Worm (Caenorhabditis elegans): ENCODE results near the gene EEED8.12.

Gene EEED8.12

DNA sequence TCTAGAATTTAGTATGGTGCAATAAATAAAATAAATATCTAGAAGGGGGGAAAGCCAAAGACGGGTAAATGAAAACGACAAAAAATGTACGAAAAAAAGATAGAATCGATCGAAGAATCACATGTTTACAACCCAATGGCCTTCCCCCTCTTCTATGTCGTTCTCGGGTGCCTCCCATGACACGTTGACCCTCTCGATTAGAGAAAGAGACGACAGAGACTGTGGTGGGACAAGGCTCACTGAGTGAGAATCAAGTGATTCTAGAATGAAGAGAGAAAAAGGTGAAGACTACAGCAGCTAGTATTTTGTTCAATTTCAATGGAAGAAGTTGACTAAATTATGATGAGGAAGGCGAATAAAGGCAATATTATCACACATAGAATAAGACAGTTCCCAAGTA, 17.2 kb upstream of the EEED8.12 start (continued):
- TF ChIP-seq snpc-4 (GFP tag; optimal IDR thresholded peaks at IDR 0.05) (no peak), snpc-4 (tag; optimal IDR thresholded peaks at IDR 0.05) (peak in 3 of 4 experiments; percentile 8 to 18 (median 9)), ztf-18 (tag; optimal IDR thresholded peaks at IDR 0.05) (no peak), somi-1 (GFP tag; optimal IDR thresholded peaks at IDR 0.05) (peak; percentile 6), egl-18 (GFP tag; IDR thresholded peaks at IDR 0.05) (no peak), Y56A3A.18 (GFP tag; IDR thresholded peaks at IDR 0.05) (no peak), ztf-22 (GFP tag; optimal IDR thresholded peaks at IDR 0.05) (no peak)

DNA sequence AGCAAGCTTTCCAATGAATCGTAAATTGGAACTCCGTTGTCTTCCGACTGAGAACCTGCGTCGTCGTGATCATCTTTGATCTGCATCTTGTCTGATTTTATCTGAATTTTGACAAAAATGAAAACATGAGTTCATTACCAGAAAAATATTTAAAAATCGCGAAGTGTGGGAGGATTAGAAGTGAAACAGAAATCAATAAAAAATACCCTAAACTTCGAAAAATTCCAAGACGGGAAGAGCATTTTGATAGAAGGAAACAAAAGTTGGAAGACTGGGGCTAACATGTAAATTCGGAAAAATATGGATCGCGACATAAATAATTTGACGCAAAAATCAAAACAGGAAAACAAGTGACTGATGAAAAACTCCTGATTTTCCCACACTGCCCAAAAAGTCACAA, 16.8 kb upstream of the EEED8.12 start, which contains the start of gene F07F6.8:
Gene F07F6.8, minus strand, starts transcription at position 101 of the 400 bp plus-strand sequence.
- no peak for TF ChIP-seq nhr-120 (GFP tag; IDR thresholded peaks at IDR 0.05)
- no peak for TF ChIP-seq tbp1 (GFP tag; optimal IDR thresholded peaks at IDR 0.05)
- no peak for TF ChIP-seq lsl-1 (GFP tag; optimal IDR thresholded peaks at IDR 0.05)
- no peak for TF ChIP-seq ceh-91 (GFP tag; IDR thresholded peaks at IDR 0.05)
- no peak for TF ChIP-seq tlf-1 (GFP tag; optimal IDR thresholded peaks at IDR 0.05)
- TF ChIP-seq nhr-27 (tag; optimal IDR thresholded peaks at IDR 0.05), result no peak
- no peak for TF ChIP-seq cebp-2 (GFP tag; IDR thresholded peaks at IDR 0.05)
- TF ChIP-seq mel-28 (tag; optimal IDR thresholded peaks at IDR 0.05; ENCODE audit: borderline replicate concordance), result no peak
- no peak for TF ChIP-seq ets-4 (GFP tag; optimal IDR thresholded peaks at IDR 0.05)
- TF ChIP-seq madf-6 (GFP tag; IDR thresholded peaks at IDR 0.05), result 0 out of 2 replicates have a peak, but pooled peaks have one; percentile 14
- TF ChIP-seq pha-4 (tag; optimal IDR thresholded peaks at IDR 0.05), result no peak
- TF ChIP-seq lir-1 (GFP tag; conservative IDR thresholded peaks at IDR 0.05), result no peak
- TF ChIP-seq repo-1 (tag; optimal IDR thresholded peaks at IDR 0.05), result peak; percentile 16
- peak; percentile 6 for TF ChIP-seq mxl-1 (tag; optimal IDR thresholded peaks at IDR 0.05)
- no peak for TF ChIP-seq ccch-3 (GFP tag; optimal IDR thresholded peaks at IDR 0.05)
- no peak for TF ChIP-seq dpff-1 (tag; optimal IDR thresholded peaks at IDR 0.05)
- no peak for TF ChIP-seq bed-2 (GFP tag; IDR thresholded peaks at IDR 0.05)
- no peak for TF ChIP-seq madf-10 (tag; optimal IDR thresholded peaks at IDR 0.05)
- TF ChIP-seq ztf-28 (GFP tag; IDR thresholded peaks at IDR 0.05), result no peak

DNA sequence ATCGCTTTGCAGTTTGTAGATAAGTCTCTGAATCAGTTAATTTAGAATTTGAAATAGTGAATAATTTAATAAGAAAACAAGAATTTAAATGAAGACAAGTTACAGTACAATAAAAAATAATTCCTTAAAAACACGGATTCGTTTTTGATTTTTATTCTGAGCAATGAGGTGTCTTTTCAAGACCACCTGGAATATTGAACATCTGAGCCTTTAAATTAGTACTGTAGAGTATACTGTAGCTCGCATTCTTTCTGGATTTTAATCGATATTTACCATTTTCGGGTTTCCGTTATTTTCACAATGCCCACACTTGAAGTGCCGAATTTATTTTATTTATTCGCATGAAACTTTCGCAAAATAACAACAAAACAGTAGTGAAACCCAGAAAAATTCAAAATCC, 15.0 kb upstream of the EEED8.12 start, which contains the start of gene F07F6.7:
Gene F07F6.7, minus strand, starts transcription at position 27 of the 400 bp plus-strand sequence.
- TF ChIP-seq mcd-1 (GFP tag; IDR thresholded peaks at IDR 0.05), result peak; percentile 20; the same call in 1 of the 2 replicates
- no peak for TF ChIP-seq hmg-1.2 (GFP tag; IDR thresholded peaks at IDR 0.05)
- peak; percentile 24 for TF ChIP-seq lin-54 (GFP tag; optimal IDR thresholded peaks at IDR 0.05)
- peak; percentile 93 for TF ChIP-seq lsl-1 (GFP tag; optimal IDR thresholded peaks at IDR 0.05)
- TF ChIP-seq him-1 (tag; optimal IDR thresholded peaks at IDR 0.05), result peak; percentile 15
- TF ChIP-seq die-1 (tag; optimal IDR thresholded peaks at IDR 0.05), result no peak
- no peak for TF ChIP-seq T07F8.4 (tag; optimal IDR thresholded peaks at IDR 0.05)
- TF ChIP-seq F33H1.4 (GFP tag; IDR thresholded peaks at IDR 0.05), result peak; percentile 76
- TF ChIP-seq F57A8.1 (GFP tag; optimal IDR thresholded peaks at IDR 0.05), result no peak
- TF ChIP-seq xnd-1 (tag; optimal IDR thresholded peaks at IDR 0.05), result peak; percentile 67
- no peak for TF ChIP-seq rcor-1 (GFP tag; IDR thresholded peaks at IDR 0.05)
- TF ChIP-seq repo-1 (tag; optimal IDR thresholded peaks at IDR 0.05), result no peak
- peak; percentile 49 for TF ChIP-seq madf-8 (GFP tag; conservative IDR thresholded peaks at IDR 0.05)
- TF ChIP-seq chd-7 (tag; optimal IDR thresholded peaks at IDR 0.05), result no peak
- TF ChIP-seq snpc-4 (GFP tag; optimal IDR thresholded peaks at IDR 0.05), result no peak
- TF ChIP-seq snpc-4 (tag; optimal IDR thresholded peaks at IDR 0.05), result peak in 1 of 4 experiments; percentile 14
- peak; percentile 85 for TF ChIP-seq madf-6 (GFP tag; IDR thresholded peaks at IDR 0.05)
- no peak for TF ChIP-seq egrh-3 (GFP tag; IDR thresholded peaks at IDR 0.05)
